Fruit fly (Drosophila melanogaster) whole organism, prepupa: ENCODE results near the gene CG7255.

Experiments used
- Blimp-1 ChIP-seq: fragments of 200-800 bp; sonication (Bioruptor generic); optimal IDR thresholded peaks from 3 replicates; lab custom pipeline; 2017; ENCODE audit warnings: missing biosample characterization, missing genetic modification characterization, mild to moderate bottlenecking, moderate library complexity, missing genetic modification reagents
- CG11762 ChIP-seq: fragments of 200-800 bp; sonication (Bioruptor generic); optimal IDR thresholded peaks from 3 replicates; lab custom pipeline; 2016; ENCODE audit warnings: missing biosample characterization, missing genetic modification characterization; ENCODE audit not compliant: insufficient read depth
- CG1621 ChIP-seq: fragments of 200-800 bp; sonication (Bioruptor generic); optimal IDR thresholded peaks from 3 replicates; lab custom pipeline; 2018; ENCODE audit warnings: missing biosample characterization, mild to moderate bottlenecking, missing genetic modification characterization
- CG16779 ChIP-seq: fragments of 200-800 bp; sonication (Bioruptor generic); optimal IDR thresholded peaks from 3 replicates; lab custom pipeline; 2017; ENCODE audit warnings: missing biosample characterization, mild to moderate bottlenecking, missing genetic modification characterization
- CG32006 ChIP-seq: fragments of 200-800 bp; sonication (Bioruptor generic); optimal IDR thresholded peaks from 3 replicates; lab custom pipeline; 2017; ENCODE audit warnings: missing biosample characterization, mild to moderate bottlenecking, missing genetic modification characterization
- CG4318 ChIP-seq: fragments of 200-800 bp; sonication (Bioruptor generic); optimal IDR thresholded peaks from 3 replicates; lab custom pipeline; 2017; ENCODE audit warnings: missing biosample characterization, mild to moderate bottlenecking, missing genetic modification characterization
- CG6792 ChIP-seq: fragments of 200-800 bp; sonication (Bioruptor generic); optimal IDR thresholded peaks from 3 replicates; lab custom pipeline; 2016; ENCODE audit warnings: missing biosample characterization, missing genetic modification characterization
- CG6808 ChIP-seq: fragments of 200-800 bp; sonication (Bioruptor generic); optimal IDR thresholded peaks from 3 replicates; lab custom pipeline; 2017; ENCODE audit warnings: missing biosample characterization, missing genetic modification characterization, mild to moderate bottlenecking, moderate library complexity, missing genetic modification reagents
- CG6854 ChIP-seq: fragments of 200-800 bp; sonication (Bioruptor generic); optimal IDR thresholded peaks from 2 replicates; lab custom pipeline; 2017; ENCODE audit warnings: missing biosample characterization, mild to moderate bottlenecking, missing genetic modification characterization
- CG8319 ChIP-seq: fragments of 200-800 bp; sonication (Bioruptor generic); optimal IDR thresholded peaks from 3 replicates; lab custom pipeline; 2016; ENCODE audit warnings: missing biosample characterization, missing genetic modification characterization
- CG8632 ChIP-seq: fragments of 200-800 bp; sonication (Bioruptor generic); optimal IDR thresholded peaks from 3 replicates; lab custom pipeline; 2016; ENCODE audit warnings: missing biosample characterization, missing genetic modification characterization
- CG9139 ChIP-seq: fragments of 200-800 bp; sonication (Bioruptor generic); optimal IDR thresholded peaks from 3 replicates; lab custom pipeline; 2017; ENCODE audit warnings: missing biosample characterization, mild to moderate bottlenecking, missing genetic modification characterization
- Eip75B ChIP-seq: fragments of 200-800 bp; sonication (Bioruptor generic); optimal IDR thresholded peaks from 3 replicates; lab custom pipeline; 2016; ENCODE audit warnings: missing biosample characterization, missing genetic modification characterization
- Eip78C ChIP-seq: fragments of 200-800 bp; sonication (Bioruptor generic); peaks from one replicate; lab custom pipeline; 2016; ENCODE audit warnings: missing biosample characterization, missing genetic modification characterization
- Eip93F ChIP-seq: fragments of 200-800 bp; sonication (Bioruptor generic); optimal IDR thresholded peaks from 2 replicates; lab custom pipeline; 2016; ENCODE audit warnings: missing biosample characterization, mild to moderate bottlenecking, missing genetic modification characterization
- Ets96B ChIP-seq: fragments of 200-800 bp; optimal IDR thresholded peaks from 2 replicates; lab custom pipeline; 2019; ENCODE audit warnings: missing biosample characterization, mild to moderate bottlenecking, missing genetic modification characterization, moderate library complexity
- Gug ChIP-seq: fragments of 200-800 bp; sonication (Bioruptor generic); IDR thresholded peaks from 2 replicates; pipeline ENCODE4 v1.3.6; 2022; ENCODE audit warnings: missing biosample characterization, missing genetic modification characterization
- Hr38 ChIP-seq: sonication (Bioruptor generic); optimal IDR thresholded peaks from 2 replicates; lab custom pipeline; 2016; ENCODE audit warnings: missing biosample characterization, missing genetic modification characterization
- Hr4 ChIP-seq: fragments of 200-800 bp; sonication (Bioruptor generic); optimal IDR thresholded peaks from 3 replicates; lab custom pipeline; 2016; ENCODE audit warnings: missing biosample characterization, missing genetic modification characterization
- Lpt ChIP-seq: fragments of 200-800 bp; sonication (Bioruptor generic); optimal IDR thresholded peaks from 3 replicates; lab custom pipeline; 2016; ENCODE audit warnings: missing biosample characterization, missing genetic modification characterization
- Smox ChIP-seq: fragments of 200-800 bp; sonication (Bioruptor generic); optimal IDR thresholded peaks from 3 replicates; lab custom pipeline; 2016; ENCODE audit warnings: missing biosample characterization, missing genetic modification characterization
- Sox102F ChIP-seq: fragments of 200-800 bp; sonication (Bioruptor generic); optimal IDR thresholded peaks from 2 replicates; lab custom pipeline; 2016; ENCODE audit warnings: missing biosample characterization, mild to moderate bottlenecking, missing genetic modification characterization
- Sox14 ChIP-seq: fragments of 200-800 bp; sonication (Bioruptor generic); optimal IDR thresholded peaks from 3 replicates; lab custom pipeline; 2016; ENCODE audit warnings: missing biosample characterization, missing genetic modification characterization
- Sox15 ChIP-seq: fragments of 200-800 bp; sonication (Bioruptor generic); optimal IDR thresholded peaks from 3 replicates; lab custom pipeline; 2016; ENCODE audit warnings: missing biosample characterization, missing genetic modification characterization
- dac ChIP-seq: fragments of 200-800 bp; sonication (Bioruptor generic); optimal IDR thresholded peaks from 2 replicates; lab custom pipeline; 2017; ENCODE audit warnings: missing biosample characterization, mild to moderate bottlenecking, missing genetic modification characterization
- eg ChIP-seq: fragments of 200-800 bp; sonication (Bioruptor generic); IDR thresholded peaks from 3 replicates; pipeline ENCODE4 v1.3.6; 2022; ENCODE audit warnings: missing biosample characterization, missing genetic modification characterization
- fd85E ChIP-seq: fragments of 200-800 bp; sonication (Bioruptor generic); optimal IDR thresholded peaks from 3 replicates; lab custom pipeline; 2016; ENCODE audit warnings: missing biosample characterization, missing genetic modification characterization
- fkh ChIP-seq: fragments of 200-800 bp; sonication (Bioruptor generic); optimal IDR thresholded peaks from 3 replicates; lab custom pipeline; 2017; ENCODE audit warnings: missing biosample characterization, mild to moderate bottlenecking, missing genetic modification characterization, moderate library complexity
- net ChIP-seq: fragments of 200-800 bp; sonication (Bioruptor generic); optimal IDR thresholded peaks from 3 replicates; lab custom pipeline; 2016; ENCODE audit warnings: missing biosample characterization, missing genetic modification characterization
- salr ChIP-seq, 2 experiments: fragments of 200-800 bp; sonication (Bioruptor generic); optimal IDR thresholded peaks; 3 replicates each; lab custom pipeline; 2016 to 2018; ENCODE audit warnings: missing biosample characterization in 2 of 2, missing genetic modification characterization in 2 of 2, mild to moderate bottlenecking in 1 of 2
- svp ChIP-seq: fragments of 200-800 bp; sonication (Bioruptor generic); peaks from one replicate; lab custom pipeline; 2016; ENCODE audit warnings: missing biosample characterization, missing genetic modification characterization
- topi ChIP-seq: fragments of 200-800 bp; sonication (Bioruptor generic); optimal IDR thresholded peaks from 3 replicates; lab custom pipeline; 2016; ENCODE audit warnings: missing biosample characterization, missing genetic modification characterization
- vri ChIP-seq: fragments of 200-800 bp; sonication (Bioruptor generic); optimal IDR thresholded peaks from 3 replicates; lab custom pipeline; 2016; ENCODE audit warnings: missing biosample characterization, mild to moderate bottlenecking, missing genetic modification characterization

Gene CG7255

dm6 chr3L:15315400-15315799 lies 11.3 kb downstream of the CG7255 start:
- no peak for TF ChIP-seq Lpt (GFP tag; lab: Kevin White, UChicago)
- TF ChIP-seq CG11762 (GFP tag; lab: Kevin White, UChicago) = no peak
- TF ChIP-seq Blimp-1 (GFP tag; lab: Kevin White, UChicago) = no peak
- TF ChIP-seq svp (GFP tag; lab: Kevin White, UChicago) = no peak
- TF ChIP-seq CG32006 (GFP tag; lab: Kevin White, UChicago) = no peak
- no peak for TF ChIP-seq CG4318
- no peak for TF ChIP-seq CG16779 (tag; lab: Kevin White, UChicago)
- no peak for TF ChIP-seq CG1621 (tag; lab: Kevin White, UChicago)
- TF ChIP-seq CG8632 = no peak
- TF ChIP-seq vri (GFP tag; lab: Kevin White, UChicago) = no peak
- no peak for TF ChIP-seq Smox (GFP tag; lab: Kevin White, UChicago)
- TF ChIP-seq Ets96B (tag; lab: Kevin White, UChicago) = no peak
- no peak for TF ChIP-seq Eip75B (GFP tag; lab: Kevin White, UChicago)
- no peak for TF ChIP-seq Hr4
- TF ChIP-seq fd85E (GFP tag; lab: Kevin White, UChicago) = no peak
- TF ChIP-seq Eip93F (GFP tag; lab: Kevin White, UChicago) = no peak

dm6 chr3L:15320241-15320640 lies 16.2 kb downstream of the CG7255 start:
- TF ChIP-seq dac = no peak
- no peak for TF ChIP-seq Ets96B (tag; lab: Kevin White, UChicago)
- TF ChIP-seq eg (GFP tag; lab: Robert Waterston, UW) = no peak
- no peak for TF ChIP-seq CG1621 (tag; lab: Kevin White, UChicago)
- no peak for TF ChIP-seq CG6792
- TF ChIP-seq Eip78C = no peak
- TF ChIP-seq Sox15 (GFP tag; lab: Kevin White, UChicago) = no peak
- TF ChIP-seq CG6808 = no peak

- TF ChIP-seq svp (GFP tag; lab: Kevin White, UChicago) (peak; percentile 59), CG9139 (GFP tag; lab: Kevin White, UChicago) (no peak)
These were observed 17.0 kb downstream of the CG7255 start for dm6 chr3L:15321001-15321438.

dm6 chr3L:15322173-15322572 lies 18.1 kb downstream of the CG7255 start:
- TF ChIP-seq Sox102F (no peak), CG8319 (no peak), Eip78C (no peak), net (GFP tag; lab: Kevin White, UChicago) (no peak), topi (GFP tag; lab: Kevin White, UChicago) (no peak), fkh (no peak), salr (GFP tag; optimal IDR thresholded peaks at IDR 0.05; lab: Kevin White, UChicago) (no peak), Eip75B (GFP tag; lab: Kevin White, UChicago) (no peak), Gug (GFP tag; lab: Robert Waterston, UW) (no peak), CG8632 (no peak), CG6854 (GFP tag; lab: Kevin White, UChicago) (no peak), Hr38 (GFP tag; lab: Kevin White, UChicago) (no peak)

- TF ChIP-seq Sox15 (GFP tag; lab: Kevin White, UChicago) = no peak
- no peak for TF ChIP-seq CG6854 (GFP tag; lab: Kevin White, UChicago)
- no peak for TF ChIP-seq Smox (GFP tag; lab: Kevin White, UChicago)
- no peak for TF ChIP-seq Sox14 (GFP tag; lab: Kevin White, UChicago)
These were observed 21.4 kb downstream of the CG7255 start for dm6 chr3L:15325445-15325844.
